Worm (Caenorhabditis elegans) whole organism, late embryonic: Measurements from ENCODE around the gene Y49G5B.1.

Experiments used
- ama-1 ChIP-seq: fragments of 150-350 bp; optimal IDR thresholded peaks from 2 replicates; lab custom pipeline; 2014
- ceh-22 ChIP-seq: sonication (generic microtip); optimal IDR thresholded peaks from 2 replicates; lab custom pipeline; 2017; ENCODE audit warnings: missing biosample characterization, missing genetic modification characterization
- dve-1 ChIP-seq: sonication (generic microtip); optimal IDR thresholded peaks from 2 replicates; lab custom pipeline; 2017; ENCODE audit warnings: antibody characterized with exemption, mild to moderate bottlenecking, missing genetic modification characterization, missing compliant biosample characterization
- ets-4 ChIP-seq: sonication (generic microtip); optimal IDR thresholded peaks from 2 replicates; lab custom pipeline; 2016; ENCODE audit warnings: missing genetic modification characterization, missing compliant biosample characterization
- fkh-10 ChIP-seq: fragments of 150-350 bp; optimal IDR thresholded peaks from 2 replicates; lab custom pipeline; 2014; ENCODE audit warnings: missing biosample characterization, missing genetic modification reagents, missing genetic modification characterization
- hlh-30 ChIP-seq: sonication (generic microtip); optimal IDR thresholded peaks from 2 replicates; lab custom pipeline; 2017; ENCODE audit warnings: antibody characterized with exemption, missing genetic modification characterization, missing compliant biosample characterization; ENCODE audit not compliant: insufficient read depth
- nhr-11 ChIP-seq: fragments of 150-350 bp; optimal IDR thresholded peaks from 2 replicates; lab custom pipeline; 2014; ENCODE audit warnings: missing biosample characterization, missing genetic modification characterization
- tbx-2 ChIP-seq: sonication (generic microtip); optimal IDR thresholded peaks from 2 replicates; lab custom pipeline; 2016; ENCODE audit warnings: missing genetic modification characterization, missing compliant biosample characterization
- tbx-7 ChIP-seq: sonication (generic microtip); optimal IDR thresholded peaks from 2 replicates; lab custom pipeline; 2016; ENCODE audit warnings: missing genotype, missing genetic modification characterization, missing compliant biosample characterization
- unc-3 ChIP-seq, 2 experiments: fragments of 200-800 bp in 1 of 2; sonication (Bioruptor generic) in 1 of 2; sonication (generic microtip) in 1 of 2; conservative IDR thresholded peaks in 1 of 2; optimal IDR thresholded peaks in 1 of 2; 2 replicates each; pipeline versions ENCODE4 v1.3.6 to Lab custom; 2016 to 2022; ENCODE audit warnings: missing compliant biosample characterization in 2 of 2, missing genetic modification characterization in 2 of 2, missing genetic modification reagents in 1 of 2
- unc-55 ChIP-seq: sonication (generic microtip); optimal IDR thresholded peaks from 2 replicates; lab custom pipeline; 2017; ENCODE audit warnings: missing biosample characterization, missing genetic modification reagents, missing genetic modification characterization

ce11 chrV:5178051-5178450 is 45.1 kb upstream of the Y49G5B.1 start:
- TF ChIP-seq ceh-22 (tag; lab: Kevin White, UChicago) (no peak), ets-4 (tag; lab: Kevin White, UChicago) (no peak), dve-1 (tag; lab: Kevin White, UChicago) (no peak), unc-55 (GFP tag; lab: Kevin White, UChicago) (no peak), tbx-2 (tag; lab: Kevin White, UChicago) (no peak), fkh-10 (no peak), tbx-7 (tag; lab: Kevin White, UChicago) (no peak), hlh-30 (tag; lab: Kevin White, UChicago) (no peak), unc-3 (GFP tag; conservative IDR thresholded peaks at IDR 0.05; lab: Robert Waterston, UW) (no peak), unc-3 (tag; optimal IDR thresholded peaks at IDR 0.05; lab: Kevin White, UChicago) (no peak), nhr-11 (no peak), ama-1 (lab: Kevin White, UChicago) (no peak)
